Worm (Caenorhabditis elegans) whole organism, early embryonic: ENCODE measurements around the gene T07C12.10.

Experiments
- B0310.2 ChIP-seq: sonication (generic microtip); optimal IDR thresholded peaks from 2 replicates; lab custom pipeline; 2016; ENCODE audit warnings: mild to moderate bottlenecking, missing genetic modification characterization, missing compliant biosample characterization
- F13C5.2 ChIP-seq: sonication (generic microtip); optimal IDR thresholded peaks from 2 replicates; lab custom pipeline; 2017; ENCODE audit warnings: mild to moderate bottlenecking, missing genetic modification characterization, inconsistent platforms, missing compliant biosample characterization
- aly-1 ChIP-seq: sonication (generic microtip); optimal IDR thresholded peaks from 2 replicates; lab custom pipeline; 2016; ENCODE audit warnings: missing genetic modification characterization, missing compliant biosample characterization
- ama-1 ChIP-seq: fragments of 150-350 bp; optimal IDR thresholded peaks from 2 replicates; lab custom pipeline; 2014
- ceh-13 ChIP-seq: fragments of 200-800 bp; sonication (Bioruptor generic); optimal IDR thresholded peaks from 2 replicates; lab custom pipeline; 2018; ENCODE audit warnings: mild to moderate bottlenecking, missing genetic modification characterization, missing compliant biosample characterization
- ceh-36 ChIP-seq: sonication (generic microtip); optimal IDR thresholded peaks from 2 replicates; lab custom pipeline; 2016; ENCODE audit warnings: missing genetic modification characterization, inconsistent platforms, missing compliant biosample characterization
- ets-7 ChIP-seq: sonication (generic microtip); optimal IDR thresholded peaks from 2 replicates; lab custom pipeline; 2016; ENCODE audit warnings: missing genotype, missing genetic modification characterization, missing compliant biosample characterization
- flt-1 ChIP-seq: fragments of 200-800 bp; sonication (Bioruptor generic); IDR thresholded peaks from 2 replicates; pipeline ENCODE4 v1.3.6; 2022; ENCODE audit warnings: missing genetic modification characterization, missing compliant biosample characterization
- hmbx-1 ChIP-seq: sonication (generic microtip); optimal IDR thresholded peaks from 2 replicates; lab custom pipeline; 2016; ENCODE audit warnings: mild to moderate bottlenecking, missing genetic modification characterization, missing compliant biosample characterization
- hmg-4 ChIP-seq: fragments of 200-800 bp; sonication (Bioruptor generic); optimal IDR thresholded peaks from 2 replicates; lab custom pipeline; 2018; ENCODE audit warnings: mild to moderate bottlenecking, missing genetic modification characterization, missing compliant biosample characterization
- hnd-1 ChIP-seq: sonication (generic microtip); optimal IDR thresholded peaks from 2 replicates; lab custom pipeline; 2016; ENCODE audit warnings: missing genetic modification characterization, missing compliant biosample characterization
- pes-1 ChIP-seq: fragments of 200-800 bp; sonication (Bioruptor generic); IDR thresholded peaks from 2 replicates; pipeline ENCODE4 v1.3.6; 2022; ENCODE audit warnings: missing genetic modification reagents, missing genetic modification characterization, missing compliant biosample characterization
- scrt-1 ChIP-seq: fragments of 200-800 bp; sonication (Bioruptor generic); IDR thresholded peaks from 2 replicates; pipeline ENCODE4 v1.3.6; 2022; ENCODE audit warnings: missing genetic modification characterization, missing compliant biosample characterization
- sea-1 ChIP-seq: fragments of 200-800 bp; sonication (Bioruptor generic); conservative IDR thresholded peaks from 2 replicates; pipeline ENCODE4 v1.3.6; 2022; ENCODE audit warnings: missing genetic modification characterization, missing compliant biosample characterization
- tbx-11 ChIP-seq: fragments of 200-800 bp; sonication (Bioruptor generic); IDR thresholded peaks from 2 replicates; pipeline ENCODE4 v1.3.6; 2022; ENCODE audit warnings: missing genetic modification characterization, missing compliant biosample characterization
- tbx-37 ChIP-seq: fragments of 200-800 bp; sonication (Bioruptor generic); conservative IDR thresholded peaks from 2 replicates; pipeline ENCODE4 v1.3.6; 2022; ENCODE audit warnings: missing genetic modification reagents, missing genetic modification characterization, missing compliant biosample characterization
- tra-4 ChIP-seq: sonication (generic microtip); optimal IDR thresholded peaks from 2 replicates; lab custom pipeline; 2017; ENCODE audit warnings: missing genetic modification characterization, missing compliant biosample characterization

Gene T07C12.10

DNA sequence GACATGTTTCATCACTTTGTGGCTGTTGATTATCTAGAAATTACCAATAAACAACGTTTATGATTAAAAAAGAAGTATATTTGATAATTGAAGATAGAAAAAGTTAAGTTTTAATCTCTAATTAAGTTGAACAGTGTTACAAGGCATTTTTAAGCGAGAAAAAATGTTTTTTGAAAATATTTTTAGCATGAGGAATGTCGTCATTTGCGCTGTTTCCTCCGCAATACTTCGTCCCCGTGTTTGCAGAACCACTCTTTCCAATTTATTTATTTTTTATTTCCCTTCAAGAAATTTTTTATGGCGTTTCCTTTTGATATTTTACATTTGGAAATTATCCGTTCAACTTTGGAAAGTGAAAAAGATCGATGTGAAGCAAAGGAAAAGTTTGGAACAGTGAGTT is 31.3 kb upstream of the T07C12.10 start, which contains the start of the genes rde-1 and trpp-6:
TSS of gene rde-1 (minus strand) at position 33 of the 400 bp plus-strand sequence.
TSS of gene trpp-6 (plus strand) at position 286 of the 400 bp plus-strand sequence.
- no peak for TF ChIP-seq hmbx-1 (tag; lab: Kevin White, UChicago)
- TF ChIP-seq ama-1 (lab: Kevin White, UChicago): no peak
- TF ChIP-seq tbx-37: no peak
- TF ChIP-seq ceh-13 (GFP tag; lab: Kevin White, UChicago): no peak
- TF ChIP-seq sea-1 (GFP tag; lab: Robert Waterston, UW): no peak
- TF ChIP-seq aly-1 (tag; lab: Kevin White, UChicago): no peak
- no peak for TF ChIP-seq tbx-11 (GFP tag; lab: Robert Waterston, UW)
- no peak for TF ChIP-seq pes-1
- TF ChIP-seq hmg-4 (GFP tag; lab: Kevin White, UChicago): no peak
- no peak for TF ChIP-seq flt-1 (GFP tag; lab: Robert Waterston, UW)
- TF ChIP-seq ceh-36 (tag; lab: Kevin White, UChicago): no peak
- no peak for TF ChIP-seq F13C5.2
- TF ChIP-seq scrt-1 (GFP tag; lab: Robert Waterston, UW): no peak
- no peak for TF ChIP-seq tra-4 (tag; lab: Kevin White, UChicago)
- no peak for TF ChIP-seq B0310.2 (tag; lab: Kevin White, UChicago)
- no peak for TF ChIP-seq ets-7 (tag; lab: Kevin White, UChicago)

DNA sequence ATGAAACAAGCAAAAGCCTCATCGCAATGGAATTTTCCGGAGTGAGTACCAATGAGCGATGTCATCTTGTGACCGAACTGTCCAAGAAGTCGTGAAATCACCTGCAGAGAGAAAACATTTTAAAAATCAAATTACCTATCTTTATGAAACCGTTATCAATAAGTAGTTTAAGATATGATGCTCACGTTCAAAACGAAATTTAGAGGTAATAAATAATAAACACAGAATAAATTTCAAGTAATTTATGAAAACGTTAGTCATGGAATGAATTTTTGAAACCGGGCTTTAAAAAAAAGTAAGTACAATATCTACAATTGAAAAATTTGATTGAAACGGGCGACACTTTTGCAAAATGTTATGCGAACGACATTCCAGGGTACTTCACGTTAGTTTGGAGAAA is 27.4 kb upstream of the T07C12.10 start, which contains the start of gene C27H6.8:
TSS of gene C27H6.8 (minus strand) at position 101 of the 400 bp plus-strand sequence.
- TF ChIP-seq tbx-11 (GFP tag; lab: Robert Waterston, UW) (no peak), tbx-37 (no peak), ama-1 (lab: Kevin White, UChicago) (no peak), ceh-13 (GFP tag; lab: Kevin White, UChicago) (no peak), tra-4 (tag; lab: Kevin White, UChicago) (no peak), hmbx-1 (tag; lab: Kevin White, UChicago) (no peak), hnd-1 (tag; lab: Kevin White, UChicago) (no peak), hmg-4 (GFP tag; lab: Kevin White, UChicago) (no peak), scrt-1 (GFP tag; lab: Robert Waterston, UW) (no peak), F13C5.2 (no peak), ets-7 (tag; lab: Kevin White, UChicago) (no peak), aly-1 (tag; lab: Kevin White, UChicago) (no peak), B0310.2 (tag; lab: Kevin White, UChicago) (no peak), ceh-36 (tag; lab: Kevin White, UChicago) (no peak), flt-1 (GFP tag; lab: Robert Waterston, UW) (no peak), pes-1 (no peak)

DNA sequence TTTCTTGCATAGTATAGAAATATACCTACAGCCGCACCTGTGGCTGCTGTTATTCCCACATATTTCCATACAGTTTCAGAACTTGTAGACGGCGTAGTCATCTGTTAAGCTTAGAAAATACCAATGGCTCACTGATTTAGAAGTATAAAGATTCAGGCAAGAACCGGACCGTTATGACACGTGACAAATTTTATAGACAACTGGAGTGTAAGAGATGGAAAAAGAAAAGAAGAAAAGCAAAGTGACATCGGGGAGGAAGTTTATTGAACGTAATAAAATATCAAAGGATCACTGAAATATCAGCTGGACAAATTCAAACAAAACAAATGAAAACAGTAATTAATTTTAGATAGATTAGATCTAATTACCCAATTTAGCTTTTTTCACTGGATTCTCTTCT is 25.9 kb upstream of the T07C12.10 start, which contains the start of gene rmd-2:
TSS of gene rmd-2 (minus strand) at position 101 of the 400 bp plus-strand sequence.
- TF ChIP-seq ceh-13 (GFP tag; lab: Kevin White, UChicago): no peak
- no peak for TF ChIP-seq tbx-11 (GFP tag; lab: Robert Waterston, UW)
- TF ChIP-seq ceh-36 (tag; lab: Kevin White, UChicago): no peak
- TF ChIP-seq aly-1 (tag; lab: Kevin White, UChicago): no peak
- TF ChIP-seq pes-1: no peak
- TF ChIP-seq hnd-1 (tag; lab: Kevin White, UChicago): no peak
- no peak for TF ChIP-seq ama-1 (lab: Kevin White, UChicago)
- TF ChIP-seq scrt-1 (GFP tag; lab: Robert Waterston, UW): no peak
- TF ChIP-seq B0310.2 (tag; lab: Kevin White, UChicago): no peak
- TF ChIP-seq flt-1 (GFP tag; lab: Robert Waterston, UW): no peak
- TF ChIP-seq hmbx-1 (tag; lab: Kevin White, UChicago): no peak
- no peak for TF ChIP-seq hmg-4 (GFP tag; lab: Kevin White, UChicago)
- TF ChIP-seq sea-1 (GFP tag; lab: Robert Waterston, UW): no peak
- no peak for TF ChIP-seq F13C5.2
- no peak for TF ChIP-seq ets-7 (tag; lab: Kevin White, UChicago)
- TF ChIP-seq tbx-37: no peak
- no peak for TF ChIP-seq tra-4 (tag; lab: Kevin White, UChicago)

DNA sequence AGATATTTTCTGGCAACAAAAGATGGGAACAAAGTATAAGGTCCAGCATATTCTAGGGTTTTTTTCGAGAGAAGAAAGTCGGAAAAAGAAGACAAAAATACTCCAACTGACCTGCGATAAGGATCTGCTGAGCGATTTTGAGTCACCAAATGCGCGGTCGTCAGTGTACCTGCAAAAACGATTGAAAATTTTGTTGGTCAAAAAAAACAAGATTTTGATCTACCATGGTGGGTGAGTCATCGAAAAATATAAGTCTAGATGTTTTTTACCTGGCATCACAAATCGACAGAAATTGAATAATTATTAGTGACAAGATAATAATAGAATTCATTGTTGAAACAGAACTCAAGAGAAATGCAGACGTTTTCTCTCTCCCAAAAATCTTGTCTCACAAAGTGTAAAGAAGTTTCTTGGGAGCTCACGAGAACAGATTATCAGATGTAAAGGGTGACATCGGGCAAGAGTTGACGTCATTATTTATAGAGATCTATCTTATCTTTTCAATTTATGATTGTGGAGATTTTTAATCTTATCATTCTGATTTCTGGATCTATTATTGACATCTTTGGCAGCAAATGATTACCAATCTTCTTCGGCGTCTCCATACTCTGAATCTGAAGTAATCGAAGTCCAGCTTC is 25.1 kb upstream of the T07C12.10 start:
- TF ChIP-seq tra-4 (tag; lab: Kevin White, UChicago): no peak
- TF ChIP-seq aly-1 (tag; lab: Kevin White, UChicago): no peak
- no peak for TF ChIP-seq ceh-36 (tag; lab: Kevin White, UChicago)
- TF ChIP-seq B0310.2 (tag; lab: Kevin White, UChicago): no peak
- no peak for TF ChIP-seq hmbx-1 (tag; lab: Kevin White, UChicago)
- TF ChIP-seq F13C5.2: no peak
- no peak for TF ChIP-seq sea-1 (GFP tag; lab: Robert Waterston, UW)
- TF ChIP-seq flt-1 (GFP tag; lab: Robert Waterston, UW): no peak
- TF ChIP-seq hnd-1 (tag; lab: Kevin White, UChicago): no peak
- no peak for TF ChIP-seq ama-1 (lab: Kevin White, UChicago)
- no peak for TF ChIP-seq ets-7 (tag; lab: Kevin White, UChicago)
- TF ChIP-seq hmg-4 (GFP tag; lab: Kevin White, UChicago): no peak
- TF ChIP-seq tbx-11 (GFP tag; lab: Robert Waterston, UW): no peak
- no peak for TF ChIP-seq tbx-37
- no peak for TF ChIP-seq scrt-1 (GFP tag; lab: Robert Waterston, UW)
- no peak for TF ChIP-seq ceh-13 (GFP tag; lab: Kevin White, UChicago)
- no peak for TF ChIP-seq pes-1

DNA sequence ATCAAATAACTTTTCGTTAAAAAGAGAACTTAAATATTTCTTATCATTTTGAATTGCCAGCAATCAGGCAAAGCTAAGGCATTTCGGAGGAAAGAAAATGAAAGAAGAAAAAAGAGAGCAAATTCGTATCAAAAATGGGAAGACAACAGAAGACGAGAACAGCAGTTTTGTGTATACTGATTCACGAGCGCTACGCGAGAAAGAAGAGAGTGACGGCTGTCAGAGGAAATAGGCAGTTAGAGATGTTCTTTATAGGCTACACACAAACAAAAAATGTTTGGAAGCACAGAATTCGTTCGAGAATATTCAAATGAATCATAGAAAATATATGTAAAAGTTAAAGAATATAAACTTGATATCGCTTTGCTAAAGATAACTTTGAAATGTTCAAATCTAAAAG is 24.5 kb upstream of the T07C12.10 start:
- no peak for TF ChIP-seq hmbx-1 (tag; lab: Kevin White, UChicago)

DNA sequence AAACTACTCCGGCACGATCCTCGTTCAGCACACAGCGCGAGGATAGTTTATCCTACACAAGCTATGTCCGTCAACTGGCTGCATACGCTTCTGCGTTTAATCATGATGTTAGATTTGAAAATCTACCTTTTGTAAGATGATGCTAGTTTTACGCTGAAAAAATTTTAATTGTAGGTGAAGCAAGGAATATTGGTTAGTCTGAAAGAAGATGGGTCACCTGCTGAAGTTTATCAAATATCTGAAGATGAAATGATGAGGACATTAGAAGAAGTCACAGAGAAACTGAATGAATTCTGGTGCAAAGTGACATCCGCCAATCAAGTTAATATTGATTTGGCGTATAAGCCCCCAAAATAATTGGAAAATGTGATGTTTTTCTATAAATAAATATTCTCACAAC is 23.3 kb upstream of the T07C12.10 start:
- TF ChIP-seq ceh-13 (GFP tag; lab: Kevin White, UChicago): no peak
- TF ChIP-seq scrt-1 (GFP tag; lab: Robert Waterston, UW): no peak
- no peak for TF ChIP-seq F13C5.2
- no peak for TF ChIP-seq ama-1 (lab: Kevin White, UChicago)
- TF ChIP-seq tbx-11 (GFP tag; lab: Robert Waterston, UW): no peak
- no peak for TF ChIP-seq hmg-4 (GFP tag; lab: Kevin White, UChicago)
- TF ChIP-seq tra-4 (tag; lab: Kevin White, UChicago): no peak
- no peak for TF ChIP-seq pes-1
- TF ChIP-seq flt-1 (GFP tag; lab: Robert Waterston, UW): no peak
- no peak for TF ChIP-seq ets-7 (tag; lab: Kevin White, UChicago)
- no peak for TF ChIP-seq hmbx-1 (tag; lab: Kevin White, UChicago)
- TF ChIP-seq hnd-1 (tag; lab: Kevin White, UChicago): no peak
- TF ChIP-seq tbx-37: no peak
